Fruit fly (Drosophila melanogaster) whole organism, embryonic: ENCODE results near the gene Ttc19.

Source experiments
- Aef1 ChIP-seq: fragments of 200-800 bp; sonication (Bioruptor generic); IDR thresholded peaks from 3 replicates; pipeline ENCODE4 v1.3.6; 2022; ENCODE audit warnings: missing biosample characterization, missing genetic modification characterization
- Asciz ChIP-seq: fragments of 200-800 bp; sonication (Bioruptor generic); optimal IDR thresholded peaks from 2 replicates; lab custom pipeline; 2017; ENCODE audit warnings: missing biosample characterization, mild to moderate bottlenecking, missing genetic modification characterization, missing genetic modification reagents
- CG10979 ChIP-seq: fragments of 200-800 bp; sonication (Bioruptor generic); optimal IDR thresholded peaks from 2 replicates; lab custom pipeline; 2018; ENCODE audit warnings: missing biosample characterization, mild to moderate bottlenecking, missing genetic modification characterization, moderate library complexity
- CG13424 ChIP-seq: fragments of 200-800 bp; sonication (Bioruptor generic); optimal IDR thresholded peaks from 2 replicates; lab custom pipeline; 2019; ENCODE audit warnings: missing biosample characterization, mild to moderate bottlenecking, missing genetic modification characterization, moderate library complexity
- CG2678 ChIP-seq: fragments of 200-800 bp; sonication (Bioruptor generic); optimal IDR thresholded peaks from 3 replicates; lab custom pipeline; 2019; ENCODE audit warnings: missing biosample characterization, mild to moderate bottlenecking, missing genetic modification characterization, moderate library complexity
- CG2712 ChIP-seq: fragments of 200-800 bp; optimal IDR thresholded peaks from 3 replicates; lab custom pipeline; 2019; ENCODE audit warnings: missing biosample characterization, mild to moderate bottlenecking, missing genetic modification characterization, moderate library complexity
- CG32532 ChIP-seq: fragments of 200-800 bp; sonication (Bioruptor generic); IDR thresholded peaks from 2 replicates; pipeline ENCODE4 v1.3.6; 2022; ENCODE audit warnings: missing biosample characterization, missing genetic modification characterization
- CG6765 ChIP-seq: fragments of 200-800 bp; sonication (Bioruptor generic); optimal IDR thresholded peaks from 3 replicates; lab custom pipeline; 2017; ENCODE audit warnings: missing biosample characterization, mild to moderate bottlenecking, missing genetic modification characterization
- CG7357 ChIP-seq: fragments of 200-800 bp; sonication (Bioruptor generic); IDR thresholded peaks from 3 replicates; pipeline ENCODE4 v1.3.6; 2022; ENCODE audit warnings: missing biosample characterization, missing genetic modification characterization
- CG8388 ChIP-seq: fragments of 200-800 bp; sonication (Bioruptor generic); optimal IDR thresholded peaks from 2 replicates; lab custom pipeline; 2019; ENCODE audit warnings: missing biosample characterization, mild to moderate bottlenecking, missing genetic modification characterization, moderate library complexity
- CG8944 ChIP-seq: fragments of 200-800 bp; sonication (Bioruptor generic); optimal IDR thresholded peaks from 3 replicates; lab custom pipeline; 2016; ENCODE audit warnings: missing biosample characterization, missing genetic modification characterization
- CG9876 ChIP-seq: fragments of 200-800 bp; sonication (Bioruptor generic); optimal IDR thresholded peaks from 2 replicates; lab custom pipeline; 2016; ENCODE audit warnings: missing biosample characterization, missing genetic modification characterization
- Camta ChIP-seq: fragments of 200-800 bp; sonication (Bioruptor generic); optimal IDR thresholded peaks from 2 replicates; lab custom pipeline; 2016; ENCODE audit warnings: missing biosample characterization, missing genetic modification characterization
- D19B ChIP-seq: fragments of 200-800 bp; sonication (Bioruptor generic); optimal IDR thresholded peaks from 2 replicates; lab custom pipeline; 2017; ENCODE audit warnings: missing biosample characterization, mild to moderate bottlenecking, missing genetic modification characterization
- Dad ChIP-seq: fragments of 200-800 bp; sonication (Bioruptor generic); optimal IDR thresholded peaks from 3 replicates; lab custom pipeline; 2016; ENCODE audit warnings: missing biosample characterization, missing genetic modification characterization
- ERR ChIP-seq: fragments of 200-800 bp; sonication (Bioruptor generic); optimal IDR thresholded peaks from 2 replicates; lab custom pipeline; 2016; ENCODE audit warnings: missing biosample characterization, missing genetic modification characterization
- Fer1 ChIP-seq: fragments of 200-800 bp; sonication (Bioruptor generic); optimal IDR thresholded peaks from 2 replicates; lab custom pipeline; 2017; ENCODE audit warnings: missing biosample characterization, mild to moderate bottlenecking, missing genetic modification characterization
- Hr39 ChIP-seq: fragments of >200 bp; optimal IDR thresholded peaks from 2 replicates; lab custom pipeline; 2017
- Kr ChIP-seq: fragments of 200-800 bp; sonication (Bioruptor generic); optimal IDR thresholded peaks from 2 replicates; lab custom pipeline; 2017; ENCODE audit warnings: missing biosample characterization, mild to moderate bottlenecking, missing genetic modification characterization
- Max ChIP-seq: fragments of 200-800 bp; sonication (Bioruptor generic); optimal IDR thresholded peaks from 2 replicates; lab custom pipeline; 2016; ENCODE audit warnings: missing biosample characterization, mild to moderate bottlenecking, missing genetic modification characterization
- Mes4 ChIP-seq: fragments of 200-800 bp; sonication (Bioruptor generic); optimal IDR thresholded peaks from 2 replicates; lab custom pipeline; 2016; ENCODE audit warnings: missing biosample characterization, missing genetic modification characterization
- Six4 ChIP-seq: fragments of 200-800 bp; sonication (Bioruptor generic); optimal IDR thresholded peaks from 2 replicates; lab custom pipeline; 2016; ENCODE audit warnings: missing biosample characterization, missing genetic modification characterization
- Vsx1 ChIP-seq: fragments of 200-800 bp; sonication (Bioruptor generic); optimal IDR thresholded peaks from 2 replicates; lab custom pipeline; 2017; ENCODE audit warnings: missing biosample characterization, mild to moderate bottlenecking, missing genetic modification characterization, missing genetic modification reagents
- amos ChIP-seq: fragments of 200-800 bp; sonication (Bioruptor generic); IDR thresholded peaks from 2 replicates; pipeline ENCODE4 v1.3.6; 2022; ENCODE audit warnings: missing biosample characterization, missing genetic modification characterization; ENCODE audit not compliant: partially characterized antibody
- bsh ChIP-seq, 2 experiments: fragments of 200-800 bp; sonication (Bioruptor generic); optimal IDR thresholded peaks; 2 replicates each; lab custom pipeline; 2017 to 2018; ENCODE audit warnings: mild to moderate bottlenecking in 2 of 2, missing biosample characterization in 2 of 2, missing genetic modification characterization in 2 of 2, moderate library complexity in 1 of 2
- dimm ChIP-seq: fragments of 200-800 bp; sonication (Bioruptor generic); IDR thresholded peaks from 2 replicates; pipeline ENCODE4 v1.3.6; 2022; ENCODE audit warnings: missing biosample characterization, missing genetic modification characterization
- dpn ChIP-seq, 2 experiments: fragments of 200-800 bp; sonication (Bioruptor generic); optimal IDR thresholded peaks; 3 replicates each; lab custom pipeline; 2016; ENCODE audit warnings: missing biosample characterization in 2 of 2, missing genetic modification characterization in 2 of 2
- emc ChIP-seq: fragments of 200-800 bp; sonication (Bioruptor generic); optimal IDR thresholded peaks from 2 replicates; lab custom pipeline; 2016; ENCODE audit warnings: missing biosample characterization, missing genetic modification characterization
- ewg ChIP-seq: fragments of 200-800 bp; sonication (Bioruptor generic); optimal IDR thresholded peaks from 3 replicates; lab custom pipeline; 2017; ENCODE audit warnings: mild to moderate bottlenecking, missing biosample characterization, missing genetic modification reagents, missing genetic modification characterization
- gcm ChIP-seq: fragments of 200-800 bp; sonication (Bioruptor generic); optimal IDR thresholded peaks from 2 replicates; lab custom pipeline; 2019; ENCODE audit warnings: missing biosample characterization, mild to moderate bottlenecking, missing genetic modification characterization, moderate library complexity
- gem ChIP-seq: fragments of 200-800 bp; sonication (Bioruptor generic); optimal IDR thresholded peaks from 2 replicates; lab custom pipeline; 2019; ENCODE audit warnings: missing biosample characterization, mild to moderate bottlenecking, missing genetic modification characterization, moderate library complexity
- gro ChIP-seq: fragments of 200-800 bp; sonication (Bioruptor generic); optimal IDR thresholded peaks from 2 replicates; lab custom pipeline; 2016; ENCODE audit warnings: missing biosample characterization, missing genetic modification characterization
- h ChIP-seq: fragments of >200 bp; optimal IDR thresholded peaks from 2 replicates; lab custom pipeline; 2017
- hth ChIP-seq: fragments of >200 bp; optimal IDR thresholded peaks from 2 replicates; lab custom pipeline; 2017; ENCODE audit warnings: inconsistent platforms
- insv ChIP-seq, 2 experiments: fragments of 200-800 bp; sonication (Bioruptor generic); optimal IDR thresholded peaks; 3 replicates each; lab custom pipeline; 2016 to 2018; ENCODE audit warnings: missing biosample characterization in 2 of 2, missing genetic modification characterization in 2 of 2
- jigr1 ChIP-seq: fragments of 200-800 bp; sonication (Bioruptor generic); IDR thresholded peaks from 3 replicates; pipeline ENCODE4 v1.3.6; 2022; ENCODE audit warnings: missing biosample characterization, missing genetic modification characterization
- kay ChIP-seq: fragments of 200-800 bp; sonication (Bioruptor generic); optimal IDR thresholded peaks from 2 replicates; lab custom pipeline; 2016; ENCODE audit warnings: missing biosample characterization, missing genetic modification characterization
- knrl ChIP-seq: fragments of 200-800 bp; sonication (Bioruptor generic); IDR thresholded peaks from 3 replicates; pipeline ENCODE4 v1.3.6; 2022; ENCODE audit warnings: missing biosample characterization, missing genetic modification characterization; ENCODE audit not compliant: partially characterized antibody
- lov ChIP-seq, 2 experiments: fragments of 200-800 bp in 1 of 2; fragments of >200 bp in 1 of 2; sonication (Bioruptor generic) in 1 of 2; IDR thresholded peaks in 1 of 2; optimal IDR thresholded peaks in 1 of 2; 2 replicates in 1 of 2; 3 replicates in 1 of 2; pipeline versions ENCODE4 v1.3.6 to Lab custom; 2017 to 2022; ENCODE audit warnings: missing biosample characterization in 1 of 2, missing genetic modification characterization in 1 of 2
- luna ChIP-seq: fragments of 200-800 bp; sonication (Bioruptor generic); optimal IDR thresholded peaks from 2 replicates; lab custom pipeline; 2016; ENCODE audit warnings: missing biosample characterization, missing genetic modification characterization
- mam ChIP-seq: fragments of 200-800 bp; sonication (Bioruptor generic); optimal IDR thresholded peaks from 3 replicates; lab custom pipeline; 2016; ENCODE audit warnings: missing biosample characterization, missing genetic modification characterization
- mirr ChIP-seq: fragments of 200-800 bp; sonication (Bioruptor generic); optimal IDR thresholded peaks from 3 replicates; lab custom pipeline; 2018; ENCODE audit warnings: missing biosample characterization, mild to moderate bottlenecking, missing genetic modification characterization
- peb ChIP-seq: fragments of 200-800 bp; sonication (Bioruptor generic); IDR thresholded peaks from 2 replicates; pipeline ENCODE4 v1.3.6; 2022; ENCODE audit warnings: missing biosample characterization, missing genetic modification characterization
- pum ChIP-seq: fragments of 200-800 bp; sonication (Bioruptor generic); optimal IDR thresholded peaks from 2 replicates; lab custom pipeline; 2016; ENCODE audit warnings: missing biosample characterization, missing genetic modification characterization
- row ChIP-seq: fragments of 200-800 bp; sonication (Bioruptor generic); IDR thresholded peaks from 3 replicates; pipeline ENCODE4 v1.3.6; 2022; ENCODE audit warnings: missing biosample characterization, missing genetic modification characterization
- shn ChIP-seq: fragments of 200-800 bp; sonication (Bioruptor generic); optimal IDR thresholded peaks from 3 replicates; lab custom pipeline; 2016; ENCODE audit warnings: missing biosample characterization, missing genetic modification characterization
- stwl ChIP-seq: fragments of 200-800 bp; sonication (Bioruptor generic); optimal IDR thresholded peaks from 3 replicates; lab custom pipeline; 2018; ENCODE audit warnings: missing biosample characterization, mild to moderate bottlenecking, missing genetic modification characterization, moderate library complexity
- tap ChIP-seq: fragments of 200-800 bp; optimal IDR thresholded peaks from 3 replicates; lab custom pipeline; 2019; ENCODE audit warnings: missing biosample characterization, mild to moderate bottlenecking, missing genetic modification characterization, moderate library complexity
- tin ChIP-seq: fragments of 200-800 bp; sonication (Bioruptor generic); optimal IDR thresholded peaks from 3 replicates; lab custom pipeline; 2016; ENCODE audit warnings: missing biosample characterization, missing genetic modification characterization
- tup ChIP-seq: fragments of 200-800 bp; sonication (Bioruptor generic); optimal IDR thresholded peaks from 2 replicates; lab custom pipeline; 2016; ENCODE audit warnings: missing biosample characterization, mild to moderate bottlenecking, missing genetic modification characterization, moderate library complexity

The Ttc19 gene

DNA sequence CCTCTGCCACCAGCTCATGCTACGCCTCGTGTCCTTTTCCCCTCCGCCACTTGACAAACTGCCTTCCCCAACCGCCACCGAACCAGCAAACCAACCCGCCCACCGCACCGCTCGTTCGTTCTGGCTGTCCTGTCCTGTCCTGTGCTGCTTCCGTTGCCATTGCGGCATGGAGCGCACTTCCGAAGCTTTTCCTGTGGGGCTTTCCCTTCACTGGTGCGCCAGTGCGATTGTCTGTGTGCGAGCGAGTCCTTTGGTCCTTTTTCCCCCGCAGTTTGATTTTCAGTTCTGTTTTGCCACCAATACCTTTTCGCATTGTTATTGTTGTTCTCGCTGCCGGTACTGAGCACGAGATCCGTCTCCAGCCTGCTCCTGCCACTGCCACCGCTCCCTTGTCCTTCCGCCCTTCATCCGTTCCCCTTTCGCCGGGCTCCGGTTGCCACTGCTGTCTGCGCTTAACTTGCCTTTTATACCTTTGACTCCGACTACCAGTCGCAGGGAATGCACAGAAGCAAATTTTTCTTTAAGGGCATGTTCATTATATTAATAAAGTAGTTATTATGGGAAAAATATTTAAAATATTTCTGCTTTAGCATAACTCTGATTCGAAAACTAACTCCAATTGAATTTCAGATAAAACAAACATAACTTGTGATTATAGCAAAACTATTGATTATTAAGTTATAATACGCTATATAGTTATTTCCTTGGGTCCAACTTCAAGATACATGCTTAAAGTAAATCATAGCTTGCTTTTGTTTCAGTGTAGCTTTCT lies 20.8 kb downstream of the Ttc19 start (continued):
- peak; percentile 85 for TF ChIP-seq gem (tag; lab: Kevin White, UChicago)
- peak; percentile 17 for TF ChIP-seq pum (GFP tag; lab: Kevin White, UChicago)
- TF ChIP-seq peb: no peak; the same call in 1 of the 2 replicates
- no peak for TF ChIP-seq luna (GFP tag; lab: Kevin White, UChicago)
- TF ChIP-seq tup (GFP tag; lab: Kevin White, UChicago): no peak
- TF ChIP-seq dpn (GFP tag; optimal IDR thresholded peaks at IDR 0.05; lab: Kevin White, UChicago): peak; percentile 27 to 43
- no peak for TF ChIP-seq shn (GFP tag; lab: Kevin White, UChicago)
- no peak for TF ChIP-seq CG7357 (GFP tag; lab: Robert Waterston, UW)
- peak; percentile 70 for TF ChIP-seq CG6765
- TF ChIP-seq gro (GFP tag; lab: Kevin White, UChicago): no peak
- TF ChIP-seq tap (tag; lab: Kevin White, UChicago): peak; percentile 74
- no peak for TF ChIP-seq CG9876 (GFP tag; lab: Kevin White, UChicago)
- TF ChIP-seq Fer1 (GFP tag; lab: Kevin White, UChicago): peak; percentile 89
- TF ChIP-seq Hr39 (lab: Kevin White, UChicago): no peak
- TF ChIP-seq Six4 (GFP tag; lab: Kevin White, UChicago): no peak
- TF ChIP-seq CG2678 (tag; lab: Kevin White, UChicago): peak; percentile 92
- peak; percentile 70 for TF ChIP-seq row (GFP tag; lab: Robert Waterston, UW)
- no peak for TF ChIP-seq Dad (GFP tag; lab: Kevin White, UChicago)
- TF ChIP-seq CG2712 (tag; lab: Kevin White, UChicago): peak; percentile 78
- peak; percentile 62 for TF ChIP-seq mirr (GFP tag; lab: Kevin White, UChicago)
- TF ChIP-seq stwl (tag; lab: Kevin White, UChicago): no peak
- no peak for TF ChIP-seq jigr1 (GFP tag; lab: Robert Waterston, UW)
- TF ChIP-seq emc (GFP tag; lab: Kevin White, UChicago): no peak
- peak; percentile 31; the same call in 1 of the 2 replicates for TF ChIP-seq CG32532 (GFP tag; lab: Robert Waterston, UW)
- TF ChIP-seq CG8388 (GFP tag; lab: Kevin White, UChicago): peak; percentile 65
- peak; percentile 47 for TF ChIP-seq Asciz (GFP tag; lab: Kevin White, UChicago)
- TF ChIP-seq lov (optimal IDR thresholded peaks at IDR 0.05; lab: Kevin White, UChicago): no peak
- TF ChIP-seq lov (GFP tag; IDR thresholded peaks at IDR 0.05; lab: Robert Waterston, UW): no peak
- no peak for TF ChIP-seq dimm
- peak; percentile 44; the same call in 2 of the 3 replicates for TF ChIP-seq Aef1 (GFP tag; lab: Robert Waterston, UW)
- peak; percentile 23 for TF ChIP-seq Camta (GFP tag; lab: Kevin White, UChicago)
- TF ChIP-seq amos (GFP tag; lab: Robert Waterston, UW): no peak
- TF ChIP-seq ERR (GFP tag; lab: Kevin White, UChicago): no peak
- no peak for TF ChIP-seq Kr (GFP tag; lab: Kevin White, UChicago)
- no peak for TF ChIP-seq h (lab: Kevin White, UChicago)
- peak; percentile 23 for TF ChIP-seq kay (GFP tag; lab: Kevin White, UChicago)
- TF ChIP-seq Max: peak; percentile 21
- no peak for TF ChIP-seq Mes4 (GFP tag; lab: Kevin White, UChicago)
- TF ChIP-seq insv (GFP tag; optimal IDR thresholded peaks at IDR 0.05; lab: Kevin White, UChicago): peak in 1 of 2 experiments; percentile 5
- TF ChIP-seq CG10979: peak; percentile 69
- TF ChIP-seq mam (GFP tag; lab: Kevin White, UChicago): peak; percentile 51
- TF ChIP-seq ewg (GFP tag; lab: Kevin White, UChicago): peak; percentile 38
- TF ChIP-seq CG8944 (GFP tag; lab: Kevin White, UChicago): no peak
- TF ChIP-seq tin (GFP tag; lab: Kevin White, UChicago): peak; percentile 33
- TF ChIP-seq gcm: peak; percentile 57
- TF ChIP-seq D19B: peak; percentile 38
- TF ChIP-seq Vsx1 (GFP tag; lab: Kevin White, UChicago): peak; percentile 37
- TF ChIP-seq bsh (GFP tag; optimal IDR thresholded peaks at IDR 0.05; lab: Kevin White, UChicago): peak in 1 of 2 experiments; percentile 64
- TF ChIP-seq hth (lab: Kevin White, UChicago): no peak
- TF ChIP-seq CG13424: peak; percentile 87
- TF ChIP-seq knrl (GFP tag; lab: Robert Waterston, UW): no peak; the same call in 2 of the 3 replicates
